Worm (Caenorhabditis elegans): ENCODE data around the gene urb-1.

- no peak for TF ChIP-seq ceh-14 (tag; optimal IDR thresholded peaks at IDR 0.05)
- TF ChIP-seq nhr-232 (tag; optimal IDR thresholded peaks at IDR 0.05) = no peak
- no peak for TF ChIP-seq pag-3 (tag; optimal IDR thresholded peaks at IDR 0.05; ENCODE audit: borderline replicate concordance)
- peak; percentile 33 for TF ChIP-seq ceh-48 (tag; optimal IDR thresholded peaks at IDR 0.05)
- no peak for TF ChIP-seq pqm-1 (tag; optimal IDR thresholded peaks at IDR 0.05)
- no peak for TF ChIP-seq pat-9 (tag; optimal IDR thresholded peaks at IDR 0.05)
Measured at ce11 chrV:6450129-6451011, 26.4 kb upstream of the urb-1 start, which contains the start of gene acl-8.
